Worm (Caenorhabditis elegans): Measurements from ENCODE around the gene T16G12.6.

Gene T16G12.6

ce11 chrIII:10085103-10085502 lies 15.7 kb downstream of the T16G12.6 start, which contains the start of gene T16H12.13:
T16H12.13 (plus strand) TSS chrIII:10085403.
- TF ChIP-seq ceh-91 (GFP tag; IDR thresholded peaks at IDR 0.05) (no peak), unc-130 (GFP tag; optimal IDR thresholded peaks at IDR 0.05) (no peak), mxl-1 (tag; optimal IDR thresholded peaks at IDR 0.05) (no peak), cebp-1 (GFP tag; IDR thresholded peaks at IDR 0.05) (no peak), cebp-1 (tag; optimal IDR thresholded peaks at IDR 0.05) (no peak), lag-1 (GFP tag; IDR thresholded peaks at IDR 0.05) (no peak), lin-54 (GFP tag; optimal IDR thresholded peaks at IDR 0.05) (no peak)

ce11 chrIII:10085574-10085973 lies 16.2 kb downstream of the T16G12.6 start:
- TF ChIP-seq hsf-1 (GFP tag; IDR thresholded peaks at IDR 0.05) (no peak), sea-2 (GFP tag; IDR thresholded peaks at IDR 0.05) (no peak), ztf-28 (GFP tag; IDR thresholded peaks at IDR 0.05) (0 out of 2 replicates have a peak, but pooled peaks have one; percentile 21), ceh-27 (GFP tag; optimal IDR thresholded peaks at IDR 0.05) (no peak), dox-1 (GFP tag; IDR thresholded peaks at IDR 0.05) (no peak)

ce11 chrIII:10085983-10086382 lies 16.6 kb downstream of the T16G12.6 start, which contains the start of gene T16H12.2:
T16H12.2 (plus strand) TSS chrIII:10086283.
- TF ChIP-seq cebp-2 (GFP tag; IDR thresholded peaks at IDR 0.05) (no peak), nhr-179 (tag; optimal IDR thresholded peaks at IDR 0.05) (no peak), mxl-1 (tag; optimal IDR thresholded peaks at IDR 0.05) (no peak), tbp1 (GFP tag; optimal IDR thresholded peaks at IDR 0.05) (no peak), snpc-1.1 (tag; optimal IDR thresholded peaks at IDR 0.05; ENCODE audit: insufficient read depth) (no peak), ets-4 (GFP tag; optimal IDR thresholded peaks at IDR 0.05) (no peak), nhr-90 (tag; optimal IDR thresholded peaks at IDR 0.05) (no peak), pha-4 (tag; optimal IDR thresholded peaks at IDR 0.05) (no peak), Y79H2A.3 (GFP tag; conservative IDR thresholded peaks at IDR 0.05) (no peak), attf-5 (GFP tag; optimal IDR thresholded peaks at IDR 0.05) (no peak), F10E7.11 (tag; optimal IDR thresholded peaks at IDR 0.05) (no peak)

- no peak for TF ChIP-seq pbrm-1 (GFP tag; IDR thresholded peaks at IDR 0.05)
- TF ChIP-seq madf-3 (GFP tag; IDR thresholded peaks at IDR 0.05) = no peak
- no peak for TF ChIP-seq tlf-1 (GFP tag; optimal IDR thresholded peaks at IDR 0.05)
- TF ChIP-seq madf-8 (GFP tag; conservative IDR thresholded peaks at IDR 0.05) = 0 out of 2 replicates have a peak, but pooled peaks have one; percentile 7
- peak; percentile 71 for TF ChIP-seq efl-1 (GFP tag; optimal IDR thresholded peaks at IDR 0.05)
- peak; percentile 73 for TF ChIP-seq F33H1.4 (GFP tag; IDR thresholded peaks at IDR 0.05)
- TF ChIP-seq lsl-1 (GFP tag; optimal IDR thresholded peaks at IDR 0.05) = peak; percentile 36
- TF ChIP-seq madf-6 (GFP tag; IDR thresholded peaks at IDR 0.05) = peak; percentile 33; the same call in 1 of the 2 replicates
- TF ChIP-seq B0035.1 (tag; optimal IDR thresholded peaks at IDR 0.05) = no peak
- no peak for TF ChIP-seq somi-1 (GFP tag; optimal IDR thresholded peaks at IDR 0.05)
- TF ChIP-seq nfyb-1 (GFP tag; IDR thresholded peaks at IDR 0.05) = no peak
Observed at ce11 chrIII:10088508-10088981, 19.2 kb downstream of the T16G12.6 start, which contains the start of gene hal-2. hal-2 (minus strand) TSS chrIII:10088931.

- TF ChIP-seq zim-3 (tag; optimal IDR thresholded peaks at IDR 0.05) (no peak), Y79H2A.3 (GFP tag; conservative IDR thresholded peaks at IDR 0.05) (0 out of 2 replicates have a peak, but pooled peaks have one; percentile 27), B0336.3 (GFP tag; IDR thresholded peaks at IDR 0.05) (0 out of 2 replicates have a peak, but pooled peaks have one; percentile 9), cebp-1 (GFP tag; IDR thresholded peaks at IDR 0.05) (no peak), cebp-1 (tag; optimal IDR thresholded peaks at IDR 0.05) (peak; percentile 18), Y95B8A.8 (GFP tag; IDR thresholded peaks at IDR 0.05) (no peak), egl-44 (GFP tag; IDR thresholded peaks at IDR 0.05) (no peak), madf-6 (GFP tag; IDR thresholded peaks at IDR 0.05) (peak; percentile 44; the same call in 1 of the 2 replicates)
Observed at ce11 chrIII:10090685-10091084, 21.3 kb downstream of the T16G12.6 start, which contains the start of gene gtf-2H2C. gtf-2H2C (minus strand) TSS chrIII:10090785.
